Fruit fly (Drosophila melanogaster): ENCODE measurements around the gene Dci.

Dci gene

dm6 chr3L:808725-809537 is 42.2 kb upstream of the Dci start (continued):
- TF ChIP-seq pita (GFP tag; optimal IDR thresholded peaks at IDR 0.05) (no peak), BtbVII (GFP tag; optimal IDR thresholded peaks at IDR 0.05) (no peak), dati (GFP tag; IDR thresholded peaks at IDR 0.05) (no peak), emc (GFP tag; optimal IDR thresholded peaks at IDR 0.05) (no peak), stwl (tag; optimal IDR thresholded peaks at IDR 0.05) (no peak), CG9932 (GFP tag; IDR thresholded peaks at IDR 0.05) (no peak), chinmo (GFP tag; IDR thresholded peaks at IDR 0.05; ENCODE audit: partially characterized antibody) (0 out of 4 replicates have a peak, but pooled peaks have one; percentile 34), dan (GFP tag; IDR thresholded peaks at IDR 0.05) (no peak), Elba2 (GFP tag; optimal IDR thresholded peaks at IDR 0.05) (no peak), CG30403 (GFP tag; optimal IDR thresholded peaks at IDR 0.05) (no peak), Ets97D (GFP tag; optimal IDR thresholded peaks at IDR 0.05) (no peak), seq (GFP tag; IDR thresholded peaks at IDR 0.05) (no peak; the same call in 1 of the 2 replicates), knrl (GFP tag; IDR thresholded peaks at IDR 0.05; ENCODE audit: partially characterized antibody) (no peak), CG9876 (GFP tag; optimal IDR thresholded peaks at IDR 0.05) (no peak), Dad (GFP tag; optimal IDR thresholded peaks at IDR 0.05) (no peak), sc (optimal IDR thresholded peaks at IDR 0.05) (no peak), sc (GFP tag; optimal IDR thresholded peaks at IDR 0.05) (no peak), Nf-YC (tag; optimal IDR thresholded peaks at IDR 0.05) (peak; percentile 84), CG12299 (tag; optimal IDR thresholded peaks at IDR 0.05) (no peak), prd (optimal IDR thresholded peaks at IDR 0.05) (no peak), prd (GFP tag; IDR thresholded peaks at IDR 0.05) (no peak), CG8089 (GFP tag; optimal IDR thresholded peaks at IDR 0.05) (no peak), vvl (GFP tag; IDR thresholded peaks at IDR 0.05) (peak; percentile 58; the same call in 1 of the 2 replicates), Jarid2 (GFP tag; optimal IDR thresholded peaks at IDR 0.05) (no peak), Fer1 (GFP tag; optimal IDR thresholded peaks at IDR 0.05) (peak; percentile 7), chm (GFP tag; IDR thresholded peaks at IDR 0.05) (no peak), CG18619 (GFP tag; optimal IDR thresholded peaks at IDR 0.05) (no peak), gcm2 (GFP tag; optimal IDR thresholded peaks at IDR 0.05) (no peak), Sox102F (GFP tag; optimal IDR thresholded peaks at IDR 0.05) (no peak), CG7987 (GFP tag; optimal IDR thresholded peaks at IDR 0.05) (no peak), CG15601 (tag; optimal IDR thresholded peaks at IDR 0.05) (no peak), CG15073 (GFP tag; optimal IDR thresholded peaks at IDR 0.05) (no peak), CG9437 (GFP tag; optimal IDR thresholded peaks at IDR 0.05) (no peak), CG4707 (GFP tag; optimal IDR thresholded peaks at IDR 0.05) (peak; percentile 14), bowl (GFP tag; IDR thresholded peaks at IDR 0.05) (no peak), chn (GFP tag; optimal IDR thresholded peaks at IDR 0.05) (no peak), CG16815 (GFP tag; optimal IDR thresholded peaks at IDR 0.05) (no peak), dysf (GFP tag; IDR thresholded peaks at IDR 0.05) (no peak), abd-A (tag; optimal IDR thresholded peaks at IDR 0.05) (peak; percentile 6), CG4404 (GFP tag; IDR thresholded peaks at IDR 0.05) (no peak), CG18476 (GFP tag; optimal IDR thresholded peaks at IDR 0.05) (no peak), zfh1 (GFP tag; IDR thresholded peaks at IDR 0.05) (no peak), CG12744 (GFP tag; optimal IDR thresholded peaks at IDR 0.05) (no peak), Opbp (GFP tag; IDR thresholded peaks at IDR 0.05; ENCODE audit: partially characterized antibody) (no peak), Asciz (GFP tag; optimal IDR thresholded peaks at IDR 0.05) (no peak), yki (optimal IDR thresholded peaks at IDR 0.05) (no peak), GATAe (GFP tag; conservative IDR thresholded peaks at IDR 0.05) (no peak), CG3065 (GFP tag; optimal IDR thresholded peaks at IDR 0.05) (no peak), bbx (GFP tag; IDR thresholded peaks at IDR 0.05; ENCODE audit: partially characterized antibody) (no peak), CG6254 (GFP tag; optimal IDR thresholded peaks at IDR 0.05) (no peak), Ets65A (GFP tag) (peak; percentile 12)

Measured in whole organism, embryonic.